Fruit fly (Drosophila melanogaster): ENCODE results near the gene CG16854.

- TF ChIP-seq psq (GFP tag; optimal IDR thresholded peaks at IDR 0.05) (no peak), Dfd (GFP tag; optimal IDR thresholded peaks at IDR 0.05) (no peak), dmrt93B (GFP tag; optimal IDR thresholded peaks at IDR 0.05) (no peak), br (GFP tag; optimal IDR thresholded peaks at IDR 0.05) (no peak), jim (GFP tag; optimal IDR thresholded peaks at IDR 0.05) (no peak), Abd-B (GFP tag; optimal IDR thresholded peaks at IDR 0.05) (no peak), pan (optimal IDR thresholded peaks at IDR 0.05) (no peak), dsf (GFP tag; optimal IDR thresholded peaks at IDR 0.05; ENCODE audit: borderline replicate concordance) (no peak), Myc (optimal IDR thresholded peaks at IDR 0.05) (no peak), Dif (GFP tag; optimal IDR thresholded peaks at IDR 0.05; ENCODE audit: partially characterized antibody) (no peak), Hr78 (GFP tag; optimal IDR thresholded peaks at IDR 0.05) (no peak), usp (GFP tag; optimal IDR thresholded peaks at IDR 0.05) (no peak)
These were observed 27.2 kb downstream of the CG16854 start, which contains the start of gene Gr32a for dm6 chr2L:11113714-11114113.

All from whole organism, wandering third instar larva.